Fruit fly (Drosophila melanogaster): ENCODE results near the gene SmB.

DNA sequence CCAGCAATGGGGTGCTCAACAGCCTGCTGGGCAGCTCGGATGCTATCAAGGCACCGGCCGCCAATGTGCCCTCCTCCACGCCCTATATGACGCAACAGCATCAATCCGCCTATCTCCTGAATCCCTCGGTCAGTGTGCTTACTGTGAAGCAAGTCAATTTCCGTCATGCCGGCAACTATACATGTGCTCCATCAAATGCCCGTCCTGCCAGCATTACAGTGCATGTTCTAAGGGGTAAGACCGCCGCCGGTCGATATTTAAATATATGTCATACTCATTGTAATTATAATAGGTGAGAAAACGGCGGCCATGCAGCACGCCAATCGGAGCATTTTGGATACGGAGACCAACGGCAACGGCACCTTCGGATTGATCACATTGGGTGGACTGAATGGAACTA lies 47.8 kb downstream of the SmB start:
- TF ChIP-seq CrebA (GFP tag; optimal IDR thresholded peaks at IDR 0.05; ENCODE audit: borderline replicate concordance) = no peak
- no peak for TF ChIP-seq Jra (GFP tag; optimal IDR thresholded peaks at IDR 0.05)
- TF ChIP-seq usp (GFP tag; optimal IDR thresholded peaks at IDR 0.05) = no peak
- TF ChIP-seq lola (GFP tag; optimal IDR thresholded peaks at IDR 0.05) = no peak
- TF ChIP-seq CG9705 (GFP tag; optimal IDR thresholded peaks at IDR 0.05) = no peak
- TF ChIP-seq h (GFP tag; optimal IDR thresholded peaks at IDR 0.05) = no peak
- TF ChIP-seq N (GFP tag; optimal IDR thresholded peaks at IDR 0.05) = no peak
- no peak for TF ChIP-seq dsf (GFP tag; optimal IDR thresholded peaks at IDR 0.05; ENCODE audit: borderline replicate concordance)
- TF ChIP-seq sage (GFP tag; optimal IDR thresholded peaks at IDR 0.05) = no peak
- TF ChIP-seq ey (GFP tag; optimal IDR thresholded peaks at IDR 0.05) = no peak

All from whole organism, wandering third instar larva.